Worm (Caenorhabditis elegans) whole organism, early embryonic: ENCODE measurements around the gene R02F11.3.

Experiments used
- F13C5.2 ChIP-seq: sonication (generic microtip); optimal IDR thresholded peaks from 2 replicates; lab custom pipeline; 2017; ENCODE audit warnings: mild to moderate bottlenecking, missing genetic modification characterization, inconsistent platforms, missing compliant biosample characterization
- ama-1 ChIP-seq: fragments of 150-350 bp; optimal IDR thresholded peaks from 2 replicates; lab custom pipeline; 2014
- ceh-13 ChIP-seq: fragments of 200-800 bp; sonication (Bioruptor generic); optimal IDR thresholded peaks from 2 replicates; lab custom pipeline; 2018; ENCODE audit warnings: mild to moderate bottlenecking, missing genetic modification characterization, missing compliant biosample characterization
- ceh-36 ChIP-seq: sonication (generic microtip); optimal IDR thresholded peaks from 2 replicates; lab custom pipeline; 2016; ENCODE audit warnings: missing genetic modification characterization, inconsistent platforms, missing compliant biosample characterization
- ets-7 ChIP-seq: sonication (generic microtip); optimal IDR thresholded peaks from 2 replicates; lab custom pipeline; 2016; ENCODE audit warnings: missing genotype, missing genetic modification characterization, missing compliant biosample characterization
- flt-1 ChIP-seq: fragments of 200-800 bp; sonication (Bioruptor generic); IDR thresholded peaks from 2 replicates; pipeline ENCODE4 v1.3.6; 2022; ENCODE audit warnings: missing genetic modification characterization, missing compliant biosample characterization
- hmbx-1 ChIP-seq: sonication (generic microtip); optimal IDR thresholded peaks from 2 replicates; lab custom pipeline; 2016; ENCODE audit warnings: mild to moderate bottlenecking, missing genetic modification characterization, missing compliant biosample characterization
- hmg-4 ChIP-seq: fragments of 200-800 bp; sonication (Bioruptor generic); optimal IDR thresholded peaks from 2 replicates; lab custom pipeline; 2018; ENCODE audit warnings: mild to moderate bottlenecking, missing genetic modification characterization, missing compliant biosample characterization
- hnd-1 ChIP-seq: sonication (generic microtip); optimal IDR thresholded peaks from 2 replicates; lab custom pipeline; 2016; ENCODE audit warnings: missing genetic modification characterization, missing compliant biosample characterization
- pes-1 ChIP-seq: fragments of 200-800 bp; sonication (Bioruptor generic); IDR thresholded peaks from 2 replicates; pipeline ENCODE4 v1.3.6; 2022; ENCODE audit warnings: missing genetic modification reagents, missing genetic modification characterization, missing compliant biosample characterization
- sea-1 ChIP-seq: fragments of 200-800 bp; sonication (Bioruptor generic); conservative IDR thresholded peaks from 2 replicates; pipeline ENCODE4 v1.3.6; 2022; ENCODE audit warnings: missing genetic modification characterization, missing compliant biosample characterization
- tbx-11 ChIP-seq: fragments of 200-800 bp; sonication (Bioruptor generic); IDR thresholded peaks from 2 replicates; pipeline ENCODE4 v1.3.6; 2022; ENCODE audit warnings: missing genetic modification characterization, missing compliant biosample characterization
- tbx-37 ChIP-seq: fragments of 200-800 bp; sonication (Bioruptor generic); conservative IDR thresholded peaks from 2 replicates; pipeline ENCODE4 v1.3.6; 2022; ENCODE audit warnings: missing genetic modification reagents, missing genetic modification characterization, missing compliant biosample characterization
- tra-4 ChIP-seq: sonication (generic microtip); optimal IDR thresholded peaks from 2 replicates; lab custom pipeline; 2017; ENCODE audit warnings: missing genetic modification characterization, missing compliant biosample characterization

DNA sequence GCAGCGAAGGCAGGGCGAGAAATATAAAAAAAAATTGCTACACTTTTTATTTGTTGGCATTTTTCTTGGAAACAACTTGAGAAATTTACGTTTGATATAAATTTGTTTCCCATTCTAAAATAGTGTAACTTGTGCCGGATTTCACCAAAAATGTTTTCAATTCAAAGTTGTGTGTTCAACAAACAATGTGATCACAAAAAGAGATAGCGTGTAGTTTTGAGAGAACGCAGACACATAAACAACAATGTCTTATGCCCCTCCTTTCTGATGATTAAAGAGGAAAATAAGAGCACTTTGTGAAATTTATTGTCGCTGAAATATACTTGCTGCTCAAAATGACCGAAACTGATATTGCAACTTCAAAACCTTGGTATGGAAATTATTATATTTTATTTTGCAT, 41.7 kb upstream of the R02F11.3 start, which contains the start of gene abhd-5.1:
- no peak for TF ChIP-seq hnd-1 (tag; lab: Kevin White, UChicago)
- no peak for TF ChIP-seq tbx-11 (GFP tag; lab: Robert Waterston, UW)
- no peak for TF ChIP-seq ama-1 (lab: Kevin White, UChicago)
- TF ChIP-seq hmg-4 (GFP tag; lab: Kevin White, UChicago): no peak
- no peak for TF ChIP-seq ceh-36 (tag; lab: Kevin White, UChicago)
- no peak for TF ChIP-seq F13C5.2 (tag; lab: Kevin White, UChicago)
- TF ChIP-seq pes-1 (GFP tag; lab: Robert Waterston, UW): no peak
- TF ChIP-seq flt-1 (GFP tag; lab: Robert Waterston, UW): no peak
- no peak for TF ChIP-seq ets-7
- TF ChIP-seq tbx-37 (GFP tag; lab: Robert Waterston, UW): no peak
- TF ChIP-seq hmbx-1 (tag; lab: Kevin White, UChicago): no peak
- no peak for TF ChIP-seq ceh-13
- no peak for TF ChIP-seq sea-1 (GFP tag; lab: Robert Waterston, UW)
- TF ChIP-seq tra-4 (tag; lab: Kevin White, UChicago): no peak
